Fruit fly (Drosophila melanogaster) whole organism, larva: ENCODE measurements around the gene Adgf-A.

Experiments
- noc ChIP-seq: fragments of 200-800 bp; sonication (Bioruptor generic); optimal IDR thresholded peaks from 3 replicates; lab custom pipeline; 2019; ENCODE audit warnings: missing biosample characterization, mild to moderate bottlenecking, missing genetic modification characterization, moderate library complexity

Adgf-A gene

DNA sequence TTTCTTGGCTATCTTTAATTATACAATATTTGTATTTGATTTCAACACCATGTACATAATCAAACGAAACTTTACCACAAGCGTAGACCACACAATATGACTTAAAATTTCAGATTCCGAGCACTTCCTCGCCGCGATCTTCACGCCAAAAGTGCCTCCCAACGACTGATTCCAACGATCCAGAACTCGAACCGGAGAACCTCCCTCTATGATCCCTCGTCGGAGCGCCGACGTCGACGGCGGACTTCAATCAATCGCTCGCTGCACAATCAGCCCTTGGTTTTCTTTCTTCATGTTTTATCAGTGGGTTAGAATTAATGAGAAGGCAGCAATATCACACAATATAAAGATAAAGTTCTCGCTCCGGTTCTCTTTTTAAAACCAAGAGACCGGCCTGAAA is at the start of gene Adgf-A, which contains the start of gene Adgf-A2:
TSS of gene Adgf-A (minus strand) at position 172 of the 400 bp plus-strand sequence.
TSS of gene Adgf-A2 (minus strand) at position 172 of the 400 bp plus-strand sequence.
- TF ChIP-seq noc (tag; lab: Kevin White, UChicago): no peak

DNA sequence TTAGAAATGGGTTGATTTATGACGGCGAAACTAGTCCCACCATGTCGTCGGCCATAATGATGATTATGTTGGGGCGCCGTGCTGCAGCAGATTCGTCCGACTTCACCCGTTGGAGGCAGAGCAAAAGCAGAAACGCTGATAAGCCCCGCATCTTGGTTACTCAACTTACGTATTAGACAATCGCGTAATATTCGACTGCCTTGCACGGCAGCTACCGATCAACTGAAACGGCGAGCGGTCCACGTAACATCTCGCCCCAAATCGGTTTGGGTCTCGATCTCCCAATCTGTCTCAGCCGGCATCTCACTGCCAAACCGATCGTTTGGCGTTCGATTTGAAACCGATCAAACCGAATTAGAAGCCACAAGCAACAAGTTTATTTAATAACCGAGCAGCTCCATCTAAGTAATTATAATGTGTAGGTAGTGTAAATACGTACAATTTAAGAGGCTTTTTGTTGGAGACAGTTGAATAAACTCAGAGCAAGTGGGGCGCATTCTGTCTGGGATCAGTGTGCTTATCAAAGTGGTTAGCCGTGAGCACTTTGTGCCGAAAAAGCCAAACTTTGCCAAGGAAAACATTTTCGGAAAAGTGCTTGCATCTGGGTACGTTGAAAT is 44.7 kb upstream of the Adgf-A start, which contains the start of gene CG32191:
TSS of gene CG32191 (minus strand) at position 550 of the 617 bp plus-strand sequence.
- TF ChIP-seq noc (tag; lab: Kevin White, UChicago): no peak

DNA sequence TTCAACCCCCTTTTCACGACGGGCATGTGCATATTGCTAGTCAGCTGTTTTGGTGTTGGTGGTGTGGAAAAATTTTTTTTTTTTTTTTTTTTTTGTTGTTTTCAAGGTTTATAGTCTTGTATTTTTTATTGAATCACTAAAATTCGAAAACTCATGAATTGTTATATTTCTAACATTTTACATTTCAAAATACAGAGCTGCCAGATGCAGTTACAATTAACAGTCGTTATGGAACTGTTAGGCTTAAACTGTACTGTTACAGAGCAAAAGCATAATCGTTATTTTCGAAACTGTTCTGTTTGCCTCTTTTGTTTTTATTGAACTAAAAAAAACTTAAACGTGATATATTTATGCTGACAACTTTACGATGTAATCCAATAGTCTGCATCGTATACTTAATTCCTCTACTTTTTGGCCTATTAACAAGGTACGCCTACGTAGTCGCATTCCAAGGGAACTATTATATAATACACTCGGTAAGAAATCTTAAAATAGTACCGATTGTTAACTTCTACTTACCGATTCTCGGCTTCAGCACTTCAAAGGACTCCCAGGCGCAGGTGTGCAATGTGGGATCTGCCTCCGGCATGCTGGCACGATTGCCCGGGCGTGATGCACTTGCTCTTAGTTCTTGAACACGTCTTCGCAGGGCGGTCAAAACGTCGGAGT is 42.5 kb upstream of the Adgf-A start, which contains the start of gene CG32187:
TSS of gene CG32187 (minus strand) at position 9 of the 669 bp plus-strand sequence.
- no peak for TF ChIP-seq noc (tag; lab: Kevin White, UChicago)

DNA sequence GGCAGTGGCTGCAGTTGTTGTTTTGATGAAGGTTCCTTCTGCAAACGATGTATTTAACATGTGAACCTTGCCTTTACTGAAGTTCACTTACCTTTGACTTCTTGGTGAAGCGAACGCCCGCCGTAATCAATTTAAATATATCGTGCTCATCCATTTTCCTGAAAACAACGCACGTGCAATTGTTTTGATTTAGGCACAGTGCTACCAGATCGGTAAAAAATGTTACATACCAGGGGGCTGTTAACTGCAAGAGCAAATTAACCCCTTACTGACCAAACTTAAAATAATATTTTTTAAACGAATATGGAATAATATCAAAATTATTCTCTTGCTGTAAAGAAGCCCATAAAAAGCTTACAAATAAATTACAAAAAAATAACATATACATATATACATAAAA is 40.6 kb upstream of the Adgf-A start, which contains the start of gene ais:
TSS of gene ais (minus strand) at position 205 of the 400 bp plus-strand sequence.
- no peak for TF ChIP-seq noc (tag; lab: Kevin White, UChicago)

DNA sequence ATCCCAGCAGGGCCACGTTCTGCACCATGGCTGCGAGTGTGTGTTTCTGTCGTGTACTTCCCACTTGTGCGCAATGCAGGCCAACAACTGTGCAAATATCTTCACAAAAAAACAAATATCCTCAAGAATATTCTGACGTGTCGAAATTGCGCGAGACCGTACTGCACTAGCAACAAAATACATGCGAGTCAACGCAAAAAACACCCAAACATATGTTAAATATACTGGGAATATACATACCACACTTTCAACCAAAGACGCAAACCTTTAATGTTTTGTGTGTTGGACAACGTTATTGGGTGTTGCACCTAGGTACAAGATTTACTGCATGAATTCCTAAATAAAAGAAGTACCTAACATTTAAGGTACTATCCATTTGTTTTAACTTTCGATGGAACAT is 38.1 kb upstream of the Adgf-A start, which contains the start of gene NUCB1:
TSS of gene NUCB1 (minus strand) at position 173 of the 400 bp plus-strand sequence.
- TF ChIP-seq noc (tag; lab: Kevin White, UChicago): no peak

DNA sequence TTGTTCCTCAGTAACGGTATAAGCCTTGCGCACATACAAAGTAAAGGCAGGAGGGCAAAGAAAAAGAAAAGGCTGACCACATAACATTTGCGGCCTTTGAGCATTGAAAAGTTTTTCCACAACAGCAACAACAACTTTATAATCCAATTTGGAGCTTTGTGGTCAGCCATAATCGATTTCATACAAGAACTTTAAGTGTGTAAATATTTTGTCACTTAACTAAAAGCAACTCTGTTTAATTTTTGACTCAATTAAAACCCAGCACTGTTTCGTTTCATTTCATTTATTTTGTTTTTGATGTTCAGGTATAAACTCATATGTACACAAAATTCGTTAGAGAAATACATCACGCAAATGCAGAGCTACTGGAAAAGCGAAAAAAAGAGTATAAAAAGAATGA is 33.5 kb upstream of the Adgf-A start, which contains the start of gene CG42816:
TSS of gene CG42816 (minus strand) at position 101 of the 400 bp plus-strand sequence.
- TF ChIP-seq noc (tag; lab: Kevin White, UChicago): no peak

DNA sequence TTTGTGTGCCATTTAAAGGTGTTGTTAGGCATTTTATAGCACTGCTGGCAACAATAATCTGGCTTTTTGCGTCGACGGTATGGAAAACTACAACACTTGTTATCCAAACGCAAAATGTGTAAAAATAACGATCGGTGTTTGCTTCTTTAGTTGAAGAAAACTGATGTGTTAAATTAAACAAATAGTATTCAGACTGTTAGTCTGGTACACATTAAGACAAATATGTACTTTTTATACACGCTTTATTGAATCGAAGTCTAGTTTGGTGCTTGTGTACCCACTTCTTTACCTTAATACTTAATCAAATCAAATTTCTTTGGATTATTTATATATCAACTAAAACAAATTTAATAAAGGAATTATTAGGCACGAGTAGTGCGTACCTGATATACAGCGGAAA is 27.5 kb upstream of the Adgf-A start:
- TF ChIP-seq noc (tag; lab: Kevin White, UChicago): no peak

DNA sequence AAGACGTTTGTCGTGTGGAACGTTAAGA is 27.3 kb upstream of the Adgf-A start, which contains the start of gene CG42815:
TSS of gene CG42815 (minus strand) at position 20 of the 28 bp plus-strand sequence.
- no peak for TF ChIP-seq noc (tag; lab: Kevin White, UChicago)

DNA sequence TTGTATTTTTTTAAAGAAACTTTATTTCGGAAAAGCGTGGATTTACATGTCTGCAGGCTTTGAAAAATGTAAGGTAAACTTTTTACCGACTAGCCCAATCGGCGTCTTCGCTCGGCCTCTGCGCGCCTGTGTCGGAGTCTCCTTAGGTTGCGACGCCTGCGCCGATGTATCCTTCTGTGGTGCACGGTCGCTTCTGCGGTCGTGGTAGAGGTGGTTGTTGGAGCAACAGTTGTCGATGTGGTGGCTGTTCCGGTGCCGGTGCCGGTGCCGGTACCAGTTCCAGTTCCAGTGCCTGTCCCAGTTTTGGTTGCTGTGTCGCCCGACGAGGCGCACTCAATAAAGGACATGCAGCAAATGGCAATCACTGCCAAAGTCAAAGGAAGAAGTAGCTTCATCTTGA is 27.1 kb upstream of the Adgf-A start:
- TF ChIP-seq noc (tag; lab: Kevin White, UChicago): no peak

DNA sequence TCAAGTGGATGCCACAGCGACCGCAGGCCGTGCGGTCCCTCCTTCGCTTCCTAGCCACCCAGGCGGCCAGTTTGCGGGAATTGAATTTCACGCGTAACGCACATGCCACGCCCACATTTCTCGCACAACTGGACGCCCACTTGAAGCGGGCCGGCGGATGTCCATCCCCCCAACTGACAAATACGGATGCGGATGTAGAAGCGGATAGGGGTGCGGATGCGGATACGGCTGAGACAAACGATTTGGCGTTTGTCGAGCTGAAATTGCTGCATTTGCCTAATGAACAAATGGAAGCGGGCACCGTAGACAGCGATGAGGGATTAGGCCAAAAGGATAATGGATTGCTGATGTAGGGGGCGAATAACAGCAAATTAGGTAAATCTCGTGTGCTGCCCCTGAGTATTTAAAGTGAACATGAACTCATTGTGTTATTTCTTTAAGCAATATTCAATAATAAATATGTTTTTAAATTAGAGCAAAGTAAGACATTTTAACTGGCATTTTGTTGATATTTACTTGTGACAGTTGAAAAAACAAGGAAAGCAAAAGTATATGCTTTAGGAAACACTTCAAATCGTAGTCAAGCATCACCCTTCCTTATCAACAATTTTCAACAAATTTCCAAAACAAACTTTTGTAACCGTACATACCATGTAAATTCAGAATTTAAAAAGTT is 4.7 kb downstream of the Adgf-A start, which contains the start of gene CG32181:
TSS of gene CG32181 (plus strand) at position 626 of the 676 bp plus-strand sequence.
- no peak for TF ChIP-seq noc (tag; lab: Kevin White, UChicago)

DNA sequence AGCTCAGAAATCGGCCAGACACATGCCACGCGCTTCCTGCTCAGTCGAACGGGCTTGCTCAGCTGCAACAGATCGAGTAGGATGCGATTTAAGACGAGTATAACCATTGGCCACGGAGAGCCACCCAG is 6.0 kb downstream of the Adgf-A start, which contains the start of gene CG32182:
TSS of gene CG32182 (plus strand) at position 29 of the 128 bp plus-strand sequence.
- TF ChIP-seq noc (tag; lab: Kevin White, UChicago): no peak

DNA sequence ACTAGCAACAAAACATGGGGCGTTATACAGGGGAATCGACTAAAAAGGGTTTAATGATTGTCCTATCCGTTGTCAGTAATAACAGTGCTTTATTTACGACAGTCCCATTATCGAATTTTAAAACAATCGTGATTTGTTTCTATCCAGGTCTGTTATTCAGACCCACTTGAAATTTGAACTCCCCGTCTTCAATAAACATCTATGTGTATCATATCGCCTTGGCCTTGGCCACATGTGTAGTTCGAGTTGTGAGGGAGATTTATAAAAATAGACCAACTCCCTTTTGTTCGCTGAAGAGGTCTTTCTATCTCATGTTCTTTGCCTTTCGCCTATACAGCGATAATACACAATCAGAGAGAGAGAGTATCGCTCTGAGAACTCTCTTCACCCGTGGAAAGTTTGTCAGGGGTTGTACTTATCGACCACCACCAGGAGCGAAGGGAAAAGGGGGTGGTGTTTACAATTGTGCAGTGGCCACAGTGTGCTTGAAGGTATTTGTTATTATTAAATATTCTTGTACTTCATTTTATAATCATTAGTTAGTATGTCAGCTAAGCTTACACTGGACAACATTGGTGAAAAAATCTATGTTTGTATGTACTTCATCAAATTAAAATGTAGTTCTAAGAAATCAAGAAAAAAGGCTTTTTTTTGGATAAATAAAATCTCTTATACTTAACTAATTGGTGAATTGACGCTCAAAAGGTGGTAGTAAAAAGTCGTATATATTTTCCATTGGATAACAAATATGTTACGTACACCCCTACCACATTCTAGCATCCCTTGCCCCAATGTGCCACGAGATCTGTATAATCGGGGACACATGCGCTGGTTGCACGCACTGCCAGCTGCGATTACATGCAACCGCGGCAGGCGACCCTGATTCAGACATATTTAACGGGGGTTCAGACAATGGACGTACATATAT is 6.5 kb downstream of the Adgf-A start:
- no peak for TF ChIP-seq noc (tag; lab: Kevin White, UChicago)

DNA sequence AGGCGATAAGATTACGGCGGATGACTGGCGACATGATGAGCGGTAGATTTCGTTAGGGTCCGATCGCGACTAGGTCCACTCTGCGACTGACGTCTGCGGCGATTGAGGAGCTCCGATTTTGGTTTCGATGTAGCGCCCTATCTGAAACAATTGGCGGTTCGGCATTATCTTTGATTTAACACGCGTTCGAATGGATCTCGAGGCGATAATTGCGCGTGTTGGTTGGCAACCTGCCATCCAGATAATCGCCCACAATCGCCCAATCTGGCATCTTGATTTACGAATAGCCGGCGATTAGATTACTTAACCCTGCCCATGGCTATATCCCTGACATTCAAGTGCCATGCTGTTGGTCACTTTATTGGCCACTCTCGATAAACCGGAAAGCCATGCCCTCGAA is 9.7 kb downstream of the Adgf-A start:
- peak; percentile 72 for TF ChIP-seq noc (tag; lab: Kevin White, UChicago)

DNA sequence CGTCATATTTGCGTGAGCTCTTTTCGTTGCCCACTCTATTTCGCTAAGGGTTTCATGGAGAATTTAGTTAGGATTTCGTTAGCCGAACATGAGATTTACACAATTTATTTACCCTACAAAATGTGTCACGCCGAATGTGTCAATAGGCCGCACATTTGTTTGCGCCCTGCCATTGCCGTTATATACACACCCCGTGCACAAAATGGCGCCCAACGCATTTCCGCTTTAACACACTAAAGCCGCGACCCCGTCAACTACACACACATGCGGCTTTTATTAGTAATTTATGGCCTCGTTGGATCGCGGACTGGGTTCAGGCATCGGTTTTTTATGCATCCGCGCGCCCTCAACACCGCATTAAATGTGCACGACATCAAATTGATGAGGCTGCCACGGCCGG is 13.5 kb downstream of the Adgf-A start, which contains the start of gene Adgf-B:
TSS of gene Adgf-B (minus strand) at position 101 of the 400 bp plus-strand sequence.
- TF ChIP-seq noc (tag; lab: Kevin White, UChicago): no peak

DNA sequence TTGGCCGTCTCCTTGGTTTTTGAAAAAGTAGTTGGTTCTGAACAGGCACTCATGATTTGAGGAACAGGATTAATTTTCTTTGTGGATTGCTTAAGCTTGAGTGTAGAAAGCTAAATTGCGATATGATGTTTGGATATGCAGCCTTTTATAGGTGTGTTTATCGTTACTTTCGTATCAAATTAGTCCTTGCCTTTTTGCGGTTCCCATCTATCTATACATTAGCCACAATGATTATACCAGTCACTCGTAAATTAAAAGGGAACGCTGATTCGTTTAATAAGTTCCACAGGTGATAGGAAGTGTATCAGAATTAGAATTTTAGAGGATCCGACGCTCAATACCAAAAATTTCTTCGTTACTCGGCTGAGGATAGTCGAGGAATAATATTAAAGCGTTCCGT is 17.2 kb downstream of the Adgf-A start, which contains the start of gene CG6034:
TSS of gene CG6034 (minus strand) at position 101 of the 400 bp plus-strand sequence.
- TF ChIP-seq noc (tag; lab: Kevin White, UChicago): no peak

DNA sequence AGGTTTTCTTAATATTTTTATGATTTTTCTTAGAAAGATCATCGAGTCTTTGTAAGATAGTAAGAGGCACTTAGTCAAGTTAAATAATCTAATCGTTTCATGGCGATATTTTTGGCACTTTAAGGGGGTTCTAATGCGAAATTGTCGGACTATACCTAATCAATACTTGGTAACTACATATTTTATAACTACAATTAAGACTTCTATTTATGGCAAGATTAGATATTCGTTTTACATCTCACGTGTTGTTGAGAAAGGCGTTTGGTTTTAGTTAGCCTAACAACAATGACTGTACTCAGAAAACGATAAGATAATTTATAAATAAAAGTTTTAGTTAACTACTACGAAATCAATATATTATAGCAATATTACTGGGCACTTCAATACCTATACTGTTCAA is 21.4 kb downstream of the Adgf-A start:
- TF ChIP-seq noc (tag; lab: Kevin White, UChicago): peak; percentile 42
